Fruit fly (Drosophila melanogaster): ENCODE data around the gene Cdk5alpha.

Cdk5alpha gene

dm6 chr2L:10356508-10356907 lies 45.8 kb upstream of the Cdk5alpha start, which contains the start of the genes CtsL4 and ClpP (continued):
- no peak for TF ChIP-seq Blimp-1 (GFP tag; optimal IDR thresholded peaks at IDR 0.05)
- TF ChIP-seq pdm3 (GFP tag; optimal IDR thresholded peaks at IDR 0.05) = no peak
- no peak for TF ChIP-seq CG6808 (GFP tag; optimal IDR thresholded peaks at IDR 0.05)
- TF ChIP-seq Sox102F (GFP tag; optimal IDR thresholded peaks at IDR 0.05) = no peak
- TF ChIP-seq CG3919 (GFP tag; optimal IDR thresholded peaks at IDR 0.05) = no peak
- TF ChIP-seq CG9139 (GFP tag; optimal IDR thresholded peaks at IDR 0.05) = no peak
- no peak for TF ChIP-seq CG11762 (GFP tag; optimal IDR thresholded peaks at IDR 0.05; ENCODE audit: insufficient read depth)
- peak; percentile 45 for TF ChIP-seq CG3032 (tag; optimal IDR thresholded peaks at IDR 0.05)
- no peak for TF ChIP-seq CG10669 (GFP tag; optimal IDR thresholded peaks at IDR 0.05)
- peak; percentile 88 for TF ChIP-seq Sox14 (GFP tag; optimal IDR thresholded peaks at IDR 0.05)

DNA sequence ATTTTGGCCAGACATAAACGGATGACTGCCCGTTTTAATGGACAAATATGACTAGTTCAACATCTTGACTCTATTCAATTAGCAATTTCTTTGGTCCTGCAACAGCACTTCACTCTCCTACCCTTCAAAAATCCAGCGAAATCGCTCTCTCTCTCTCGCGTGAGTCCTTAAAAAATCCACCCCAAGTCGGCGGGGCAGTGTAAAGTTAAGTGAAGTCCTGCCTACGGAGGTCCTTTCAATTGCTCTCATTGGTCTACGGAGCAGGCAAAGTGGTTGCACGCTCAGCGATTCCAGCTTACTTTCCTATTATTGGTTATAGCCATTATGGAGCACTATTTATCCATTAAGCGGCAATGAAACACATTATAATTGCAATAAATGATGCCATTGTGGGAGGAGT lies 43.1 kb upstream of the Cdk5alpha start, which contains the start of gene CG34367:
Gene CG34367, minus strand, starts transcription at position 35 of the 400 bp plus-strand sequence.
- no peak for TF ChIP-seq Sox15 (GFP tag; optimal IDR thresholded peaks at IDR 0.05)
- no peak for TF ChIP-seq Sox102F (GFP tag; optimal IDR thresholded peaks at IDR 0.05)

dm6 chr2L:10351130-10351529 lies 40.4 kb upstream of the Cdk5alpha start:
- TF ChIP-seq Hr38 (GFP tag; optimal IDR thresholded peaks at IDR 0.05) = no peak
- TF ChIP-seq OdsH (GFP tag; optimal IDR thresholded peaks at IDR 0.05) = no peak
- no peak for TF ChIP-seq CG6808 (GFP tag; optimal IDR thresholded peaks at IDR 0.05)
- no peak for TF ChIP-seq CG11294 (GFP tag; IDR thresholded peaks at IDR 0.05)
- no peak for TF ChIP-seq CG32006 (GFP tag; optimal IDR thresholded peaks at IDR 0.05)
- no peak for TF ChIP-seq acj6 (GFP tag; optimal IDR thresholded peaks at IDR 0.05)
- TF ChIP-seq CG8632 (GFP tag; optimal IDR thresholded peaks at IDR 0.05) = no peak
- no peak for TF ChIP-seq Ets21C (GFP tag; optimal IDR thresholded peaks at IDR 0.05)
- TF ChIP-seq Eip78C (GFP tag) = no peak

dm6 chr2L:10344029-10344606 lies 33.4 kb upstream of the Cdk5alpha start, which contains the start of gene Frmd5:
Frmd5 (plus strand) TSS chr2L:10344442.
- TF ChIP-seq salr (GFP tag; optimal IDR thresholded peaks at IDR 0.05) = no peak
- TF ChIP-seq CG6854 (GFP tag; optimal IDR thresholded peaks at IDR 0.05) = no peak
- no peak for TF ChIP-seq acj6 (GFP tag; optimal IDR thresholded peaks at IDR 0.05)
- TF ChIP-seq CG8319 (GFP tag; optimal IDR thresholded peaks at IDR 0.05) = no peak
- no peak for TF ChIP-seq Smox (GFP tag; optimal IDR thresholded peaks at IDR 0.05)
- no peak for TF ChIP-seq fkh (GFP tag; optimal IDR thresholded peaks at IDR 0.05)

DNA sequence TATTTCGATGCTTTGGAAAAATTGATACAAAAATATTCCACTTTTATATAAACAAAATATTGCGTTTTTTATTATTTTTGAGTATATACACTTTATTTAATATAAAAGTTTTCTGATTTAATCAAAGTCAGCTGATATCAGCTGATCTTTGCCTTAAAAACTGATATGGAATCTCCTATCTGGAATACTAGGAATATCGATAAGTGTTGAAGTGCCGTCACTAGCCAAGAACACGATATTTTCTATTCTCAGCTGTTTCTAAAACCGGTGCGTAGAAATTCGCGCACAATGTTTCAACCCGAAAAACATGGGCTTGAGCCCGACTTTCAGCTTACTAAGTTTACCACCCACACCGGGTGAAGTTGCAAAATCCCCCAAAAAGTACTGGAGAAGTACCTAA lies 31.7 kb upstream of the Cdk5alpha start, which contains the start of gene Sps2:
Gene Sps2, plus strand, starts transcription at position 124 of the 400 bp plus-strand sequence.
- TF ChIP-seq achi (GFP tag; optimal IDR thresholded peaks at IDR 0.05) (no peak), Blimp-1 (GFP tag; optimal IDR thresholded peaks at IDR 0.05) (no peak), Ets96B (tag; optimal IDR thresholded peaks at IDR 0.05) (no peak), CG8119 (GFP tag; IDR thresholded peaks at IDR 0.05) (no peak)

DNA sequence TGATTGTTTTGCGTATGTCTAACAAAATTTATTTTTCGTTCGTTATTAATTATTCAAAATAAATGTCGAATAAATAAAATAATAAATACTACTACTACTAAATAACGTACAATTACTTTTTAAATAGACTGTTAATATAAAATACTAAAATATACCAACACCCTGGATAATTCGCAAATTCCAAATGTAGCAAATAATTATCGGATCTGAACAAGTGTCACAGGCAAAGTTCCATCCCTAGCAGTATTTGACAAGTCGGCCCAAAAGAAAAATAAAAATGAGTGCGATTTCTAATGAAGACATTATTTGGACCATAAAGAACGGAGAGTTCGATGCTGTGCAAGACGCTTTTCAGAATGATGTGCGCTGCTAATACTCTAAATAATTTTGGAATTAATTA lies 30.6 kb upstream of the Cdk5alpha start, which contains the start of gene CG31715:
Gene CG31715, plus strand, starts transcription at position 212 of the 400 bp plus-strand sequence.
- no peak for TF ChIP-seq salr (GFP tag; optimal IDR thresholded peaks at IDR 0.05)
- TF ChIP-seq dsx (GFP tag; optimal IDR thresholded peaks at IDR 0.05; ENCODE audit: poor library complexity, severe bottlenecking) = peak; percentile 27
- peak; percentile 25 for TF ChIP-seq CG8632 (GFP tag; optimal IDR thresholded peaks at IDR 0.05)
- TF ChIP-seq ss (GFP tag; optimal IDR thresholded peaks at IDR 0.05) = no peak
- TF ChIP-seq esn (GFP tag; optimal IDR thresholded peaks at IDR 0.05) = peak; percentile 29
- TF ChIP-seq CG1621 (tag; optimal IDR thresholded peaks at IDR 0.05) = no peak
- TF ChIP-seq achi (GFP tag; optimal IDR thresholded peaks at IDR 0.05) = peak; percentile 95
- TF ChIP-seq Hr4 (GFP tag; optimal IDR thresholded peaks at IDR 0.05) = peak; percentile 16
- TF ChIP-seq Ets96B (tag; optimal IDR thresholded peaks at IDR 0.05) = peak; percentile 26
- no peak for TF ChIP-seq CG6163 (GFP tag; IDR thresholded peaks at IDR 0.05)
- TF ChIP-seq Met (GFP tag; optimal IDR thresholded peaks at IDR 0.05) = peak; percentile 13
- TF ChIP-seq Eip75B (GFP tag; optimal IDR thresholded peaks at IDR 0.05) = peak; percentile 38
- peak; percentile 50 for TF ChIP-seq Sox102F (GFP tag; optimal IDR thresholded peaks at IDR 0.05)
- no peak for TF ChIP-seq CG32006 (GFP tag; optimal IDR thresholded peaks at IDR 0.05)
- no peak for TF ChIP-seq Smox (GFP tag; optimal IDR thresholded peaks at IDR 0.05)
- peak; percentile 10 for TF ChIP-seq CG10631 (GFP tag; optimal IDR thresholded peaks at IDR 0.05)
- no peak for TF ChIP-seq fkh (GFP tag; optimal IDR thresholded peaks at IDR 0.05)
- peak; percentile 58 for TF ChIP-seq svp (GFP tag)
- TF ChIP-seq Sox14 (GFP tag; optimal IDR thresholded peaks at IDR 0.05) = peak; percentile 3
- peak; percentile 17 for TF ChIP-seq Eip93F (GFP tag; optimal IDR thresholded peaks at IDR 0.05)
- TF ChIP-seq pdm3 (GFP tag; optimal IDR thresholded peaks at IDR 0.05) = peak; percentile 23
- TF ChIP-seq vri (GFP tag; optimal IDR thresholded peaks at IDR 0.05) = peak; percentile 35
- no peak for TF ChIP-seq CG31627 (GFP tag; optimal IDR thresholded peaks at IDR 0.05)
- peak; percentile 3 for TF ChIP-seq acj6 (GFP tag; optimal IDR thresholded peaks at IDR 0.05)
